Fruit fly (Drosophila melanogaster): ENCODE data around the gene KFase.

- TF ChIP-seq usp (GFP tag; optimal IDR thresholded peaks at IDR 0.05) (no peak), Myc (optimal IDR thresholded peaks at IDR 0.05) (no peak)
Measured at dm6 chr2L:6502887-6503723, 14.5 kb upstream of the KFase start.
